Worm (Caenorhabditis elegans) whole organism, dauer: ENCODE data around the gene nrde-2.

Source experiments
- unc-62 ChIP-seq: sonication (generic microtip); optimal IDR thresholded peaks from 2 replicates; lab custom pipeline; 2017; ENCODE audit warnings: missing biosample characterization, missing genetic modification reagents, missing genetic modification characterization

nrde-2 gene

ce11 chrII:10197091-10197675, 50.3 kb downstream of the nrde-2 start, which contains the start of gene R05H5.3:
Gene R05H5.3, plus strand, starts transcription at chrII:10197625.
- TF ChIP-seq unc-62 (GFP tag; lab: Kevin White, UChicago) = no peak

DNA sequence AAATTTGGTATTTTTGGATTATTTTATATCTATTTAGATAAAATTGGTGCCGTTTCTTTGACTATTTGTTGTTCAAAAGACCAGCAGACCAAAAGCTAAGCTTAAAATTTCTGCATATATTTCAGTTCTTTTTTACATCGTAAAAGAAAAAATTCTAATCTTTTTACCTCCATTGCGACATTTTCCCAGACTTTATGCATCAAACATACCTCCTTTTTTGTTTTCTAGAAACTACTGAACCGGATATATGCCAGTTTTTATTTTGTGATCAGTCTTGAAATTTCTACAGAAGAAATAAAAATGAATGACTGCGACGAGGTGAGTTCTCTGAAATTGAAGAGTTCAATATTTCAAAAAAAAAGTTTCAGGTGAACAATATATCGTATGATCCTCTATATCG, 52.8 kb downstream of the nrde-2 start, which contains the start of gene srb-6:
Gene srb-6 (plus strand): TSS at position 301 of the 400 bp plus-strand sequence.
- no peak for TF ChIP-seq unc-62 (GFP tag; lab: Kevin White, UChicago)
